Fruit fly (Drosophila melanogaster) whole organism: ENCODE results near the gene ohgt.

Source experiments
- CG8478 ChIP-seq: fragments of >200 bp; optimal IDR thresholded peaks from 2 replicates; lab custom pipeline; 2018; ENCODE audit warnings: inconsistent platforms
- pan ChIP-seq: fragments of >200 bp; optimal IDR thresholded peaks from 2 replicates; lab custom pipeline; 2017

DNA sequence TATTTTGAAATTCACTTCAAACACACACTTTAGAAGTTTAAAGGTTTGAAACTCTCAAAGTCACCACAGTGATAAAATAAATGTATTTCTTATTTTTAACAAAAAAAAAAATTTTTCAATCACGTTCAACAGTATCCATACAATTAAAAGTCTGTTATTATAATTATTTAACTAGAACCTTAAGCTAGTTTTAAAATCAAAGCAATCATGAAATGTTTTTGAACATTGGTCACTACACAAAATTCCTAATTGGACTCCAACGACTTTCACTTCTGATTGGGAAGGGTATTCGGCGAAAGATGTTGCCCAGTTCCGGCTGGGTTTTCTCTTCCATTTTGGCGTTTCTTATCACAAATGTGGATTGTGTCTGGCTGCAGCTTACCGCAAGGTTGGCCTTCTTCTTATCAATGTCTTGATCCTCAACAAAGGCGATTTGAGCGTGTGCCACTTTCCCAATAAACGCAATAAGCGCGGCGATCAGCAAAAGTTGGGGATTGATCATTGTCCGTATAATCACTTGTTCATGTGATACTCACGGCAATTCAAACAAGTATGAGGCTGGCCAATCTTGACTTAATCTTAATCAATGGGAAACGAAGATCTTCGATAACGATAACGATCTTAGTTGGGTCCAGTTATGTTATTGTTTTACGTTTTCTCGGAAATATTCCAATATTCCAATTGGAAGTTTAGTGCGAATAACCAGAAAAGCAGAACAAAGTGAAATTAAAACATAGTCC lies 794 bp upstream of the ohgt start:
- TF ChIP-seq CG8478 (lab: Kevin White, UChicago) (no peak), pan (no peak)
